Worm (Caenorhabditis elegans) whole organism, L4/young adult: ENCODE data around the gene bcat-1.
A peak's percentile ranks its signal among the peaks of the same experiment; 100 is the strongest.

Experiments used
- W03F9.2 ChIP-seq: fragments of 150-350 bp; optimal IDR thresholded peaks from 2 replicates; lab custom pipeline; 2014; ENCODE audit warnings: missing biosample characterization, missing genetic modification characterization
- dao-5 ChIP-seq: sonication (generic microtip); optimal IDR thresholded peaks from 2 replicates; lab custom pipeline; 2016; ENCODE audit warnings: missing genotype, missing genetic modification characterization, moderate library complexity, missing compliant biosample characterization
- him-1 ChIP-seq: sonication (generic microtip); optimal IDR thresholded peaks from 2 replicates; lab custom pipeline; 2016; ENCODE audit warnings: missing genotype, missing genetic modification reagents, missing genetic modification characterization, missing compliant biosample characterization

- no peak for TF ChIP-seq dao-5
- peak; percentile 16 for TF ChIP-seq him-1
- TF ChIP-seq W03F9.2: no peak
These were observed at the start of gene bcat-1 for ce11 chrX:12876795-12877530.
